Worm (Caenorhabditis elegans): ENCODE results near the gene hmgs-1.
A peak's percentile ranks its signal among the peaks of the same experiment; 100 is the strongest.

- TF ChIP-seq saeg-2 (GFP tag; IDR thresholded peaks at IDR 0.05) (no peak), jun-1 (tag; optimal IDR thresholded peaks at IDR 0.05) (no peak), ama-1 (optimal IDR thresholded peaks at IDR 0.05) (no peak), nhr-11 (tag; optimal IDR thresholded peaks at IDR 0.05) (no peak), mxl-2 (GFP tag; conservative IDR thresholded peaks at IDR 0.05) (no peak), attf-4 (tag; optimal IDR thresholded peaks at IDR 0.05) (no peak), daf-16 (GFP tag; optimal IDR thresholded peaks at IDR 0.05) (no peak), daf-16 (tag; optimal IDR thresholded peaks at IDR 0.05) (no peak), aly-2 (tag; optimal IDR thresholded peaks at IDR 0.05) (no peak), dmd-9 (GFP tag; IDR thresholded peaks at IDR 0.05) (no peak), fos-1 (tag; optimal IDR thresholded peaks at IDR 0.05) (no peak), unc-39 (tag; optimal IDR thresholded peaks at IDR 0.05) (no peak), lin-39 (tag; optimal IDR thresholded peaks at IDR 0.05) (no peak), mdl-1 (tag; optimal IDR thresholded peaks at IDR 0.05) (peak in 1 of 2 experiments; percentile 4)
Observed at ce11 chrV:5693595-5693994, 9.2 kb upstream of the hmgs-1 start.

All from whole organism, L4 larva.